Fruit fly (Drosophila melanogaster) whole organism, prepupa: ENCODE measurements around the gene Rrp5.
A peak's percentile ranks its signal among the peaks of the same experiment; 100 is the strongest.

Experiments used
- Blimp-1 ChIP-seq: fragments of 200-800 bp; sonication (Bioruptor generic); optimal IDR thresholded peaks from 3 replicates; lab custom pipeline; 2017; ENCODE audit warnings: missing biosample characterization, missing genetic modification characterization, mild to moderate bottlenecking, moderate library complexity, missing genetic modification reagents
- CG10669 ChIP-seq: fragments of 200-800 bp; sonication (Bioruptor generic); optimal IDR thresholded peaks from 3 replicates; lab custom pipeline; 2018; ENCODE audit warnings: missing biosample characterization, mild to moderate bottlenecking, missing genetic modification characterization, moderate library complexity
- CG11294 ChIP-seq: fragments of 200-800 bp; sonication (Bioruptor generic); IDR thresholded peaks from 2 replicates; pipeline ENCODE4 v1.3.6; 2022; ENCODE audit warnings: missing biosample characterization, missing genetic modification characterization
- CG11762 ChIP-seq: fragments of 200-800 bp; sonication (Bioruptor generic); optimal IDR thresholded peaks from 3 replicates; lab custom pipeline; 2016; ENCODE audit warnings: missing biosample characterization, missing genetic modification characterization; ENCODE audit not compliant: insufficient read depth
- CG11902 ChIP-seq: fragments of 200-800 bp; sonication (Bioruptor generic); optimal IDR thresholded peaks from 3 replicates; lab custom pipeline; 2016; ENCODE audit warnings: missing biosample characterization, missing genetic modification characterization
- CG15336 ChIP-seq: fragments of 200-800 bp; sonication (Bioruptor generic); IDR thresholded peaks from 2 replicates; pipeline ENCODE4 v1.3.6; 2022; ENCODE audit warnings: missing biosample characterization, missing genetic modification characterization
- CG1621 ChIP-seq: fragments of 200-800 bp; sonication (Bioruptor generic); optimal IDR thresholded peaks from 3 replicates; lab custom pipeline; 2018; ENCODE audit warnings: missing biosample characterization, mild to moderate bottlenecking, missing genetic modification characterization
- CG16779 ChIP-seq: fragments of 200-800 bp; sonication (Bioruptor generic); optimal IDR thresholded peaks from 3 replicates; lab custom pipeline; 2017; ENCODE audit warnings: missing biosample characterization, mild to moderate bottlenecking, missing genetic modification characterization
- CG3032 ChIP-seq: fragments of 200-800 bp; optimal IDR thresholded peaks from 2 replicates; lab custom pipeline; 2019; ENCODE audit warnings: missing biosample characterization, mild to moderate bottlenecking, missing genetic modification characterization, moderate library complexity
- CG31627 ChIP-seq: fragments of 200-800 bp; sonication (Bioruptor generic); optimal IDR thresholded peaks from 3 replicates; lab custom pipeline; 2016; ENCODE audit warnings: missing biosample characterization, missing genetic modification characterization
- CG34406 ChIP-seq: fragments of 200-800 bp; sonication (Bioruptor generic); optimal IDR thresholded peaks from 3 replicates; lab custom pipeline; 2016; ENCODE audit warnings: missing biosample characterization, missing genetic modification characterization
- CG4318 ChIP-seq: fragments of 200-800 bp; sonication (Bioruptor generic); optimal IDR thresholded peaks from 3 replicates; lab custom pipeline; 2017; ENCODE audit warnings: missing biosample characterization, mild to moderate bottlenecking, missing genetic modification characterization
- CG6163 ChIP-seq: fragments of 200-800 bp; sonication (Bioruptor generic); IDR thresholded peaks from 3 replicates; pipeline ENCODE4 v1.3.6; 2022; ENCODE audit warnings: missing biosample characterization, missing genetic modification characterization
- CG6276 ChIP-seq: fragments of 200-800 bp; sonication (Bioruptor generic); optimal IDR thresholded peaks from 2 replicates; lab custom pipeline; 2017; ENCODE audit warnings: missing biosample characterization, mild to moderate bottlenecking, missing genetic modification characterization
- CG6792 ChIP-seq: fragments of 200-800 bp; sonication (Bioruptor generic); optimal IDR thresholded peaks from 3 replicates; lab custom pipeline; 2016; ENCODE audit warnings: missing biosample characterization, missing genetic modification characterization
- CG6808 ChIP-seq: fragments of 200-800 bp; sonication (Bioruptor generic); optimal IDR thresholded peaks from 3 replicates; lab custom pipeline; 2017; ENCODE audit warnings: missing biosample characterization, missing genetic modification characterization, mild to moderate bottlenecking, moderate library complexity, missing genetic modification reagents
- CG6854 ChIP-seq: fragments of 200-800 bp; sonication (Bioruptor generic); optimal IDR thresholded peaks from 2 replicates; lab custom pipeline; 2017; ENCODE audit warnings: missing biosample characterization, mild to moderate bottlenecking, missing genetic modification characterization
- CG7368 ChIP-seq: fragments of 200-800 bp; sonication (Bioruptor generic); optimal IDR thresholded peaks from 3 replicates; lab custom pipeline; 2016; ENCODE audit warnings: missing biosample characterization, missing genetic modification characterization
- CG8119 ChIP-seq: fragments of 200-800 bp; sonication (Bioruptor generic); IDR thresholded peaks from 3 replicates; pipeline ENCODE4 v1.3.6; 2022; ENCODE audit warnings: missing biosample characterization, missing genetic modification characterization
- CG8632 ChIP-seq: fragments of 200-800 bp; sonication (Bioruptor generic); optimal IDR thresholded peaks from 3 replicates; lab custom pipeline; 2016; ENCODE audit warnings: missing biosample characterization, missing genetic modification characterization
- CG9139 ChIP-seq: fragments of 200-800 bp; sonication (Bioruptor generic); optimal IDR thresholded peaks from 3 replicates; lab custom pipeline; 2017; ENCODE audit warnings: missing biosample characterization, mild to moderate bottlenecking, missing genetic modification characterization
- Eip75B ChIP-seq: fragments of 200-800 bp; sonication (Bioruptor generic); optimal IDR thresholded peaks from 3 replicates; lab custom pipeline; 2016; ENCODE audit warnings: missing biosample characterization, missing genetic modification characterization
- Eip78C ChIP-seq: fragments of 200-800 bp; sonication (Bioruptor generic); peaks from one replicate; lab custom pipeline; 2016; ENCODE audit warnings: missing biosample characterization, missing genetic modification characterization
- Eip93F ChIP-seq: fragments of 200-800 bp; sonication (Bioruptor generic); optimal IDR thresholded peaks from 2 replicates; lab custom pipeline; 2016; ENCODE audit warnings: missing biosample characterization, mild to moderate bottlenecking, missing genetic modification characterization
- Ets21C ChIP-seq: fragments of 200-800 bp; sonication (Bioruptor generic); optimal IDR thresholded peaks from 3 replicates; lab custom pipeline; 2016; ENCODE audit warnings: missing biosample characterization, missing genetic modification characterization
- Ets96B ChIP-seq: fragments of 200-800 bp; optimal IDR thresholded peaks from 2 replicates; lab custom pipeline; 2019; ENCODE audit warnings: missing biosample characterization, mild to moderate bottlenecking, missing genetic modification characterization, moderate library complexity
- Gug ChIP-seq: fragments of 200-800 bp; sonication (Bioruptor generic); IDR thresholded peaks from 2 replicates; pipeline ENCODE4 v1.3.6; 2022; ENCODE audit warnings: missing biosample characterization, missing genetic modification characterization
- Hr38 ChIP-seq: sonication (Bioruptor generic); optimal IDR thresholded peaks from 2 replicates; lab custom pipeline; 2016; ENCODE audit warnings: missing biosample characterization, missing genetic modification characterization
- Hr39 ChIP-seq: fragments of 200-800 bp; sonication (Bioruptor generic); optimal IDR thresholded peaks from 2 replicates; lab custom pipeline; 2016; ENCODE audit warnings: missing biosample characterization, missing genetic modification characterization
- Hr4 ChIP-seq: fragments of 200-800 bp; sonication (Bioruptor generic); optimal IDR thresholded peaks from 3 replicates; lab custom pipeline; 2016; ENCODE audit warnings: missing biosample characterization, missing genetic modification characterization
- Lpt ChIP-seq: fragments of 200-800 bp; sonication (Bioruptor generic); optimal IDR thresholded peaks from 3 replicates; lab custom pipeline; 2016; ENCODE audit warnings: missing biosample characterization, missing genetic modification characterization
- Met ChIP-seq: fragments of 200-800 bp; sonication (Bioruptor generic); optimal IDR thresholded peaks from 3 replicates; lab custom pipeline; 2016; ENCODE audit warnings: missing biosample characterization, missing genetic modification characterization
- OdsH ChIP-seq: fragments of 200-800 bp; sonication (Bioruptor generic); optimal IDR thresholded peaks from 3 replicates; lab custom pipeline; 2016; ENCODE audit warnings: missing biosample characterization, missing genetic modification characterization
- Smox ChIP-seq: fragments of 200-800 bp; sonication (Bioruptor generic); optimal IDR thresholded peaks from 3 replicates; lab custom pipeline; 2016; ENCODE audit warnings: missing biosample characterization, missing genetic modification characterization
- Sox102F ChIP-seq: fragments of 200-800 bp; sonication (Bioruptor generic); optimal IDR thresholded peaks from 2 replicates; lab custom pipeline; 2016; ENCODE audit warnings: missing biosample characterization, mild to moderate bottlenecking, missing genetic modification characterization
- Sox14 ChIP-seq: fragments of 200-800 bp; sonication (Bioruptor generic); optimal IDR thresholded peaks from 3 replicates; lab custom pipeline; 2016; ENCODE audit warnings: missing biosample characterization, missing genetic modification characterization
- Sox15 ChIP-seq: fragments of 200-800 bp; sonication (Bioruptor generic); optimal IDR thresholded peaks from 3 replicates; lab custom pipeline; 2016; ENCODE audit warnings: missing biosample characterization, missing genetic modification characterization
- achi ChIP-seq: fragments of 200-800 bp; sonication (Bioruptor generic); optimal IDR thresholded peaks from 3 replicates; lab custom pipeline; 2016; ENCODE audit warnings: missing biosample characterization, missing genetic modification characterization
- cyc ChIP-seq: fragments of 200-800 bp; sonication (Bioruptor generic); optimal IDR thresholded peaks from 3 replicates; lab custom pipeline; 2016; ENCODE audit warnings: missing biosample characterization, missing genetic modification characterization
- dac ChIP-seq: fragments of 200-800 bp; sonication (Bioruptor generic); optimal IDR thresholded peaks from 2 replicates; lab custom pipeline; 2017; ENCODE audit warnings: missing biosample characterization, mild to moderate bottlenecking, missing genetic modification characterization
- dsx ChIP-seq: fragments of 200-800 bp; optimal IDR thresholded peaks from 3 replicates; lab custom pipeline; 2019; ENCODE audit warnings: missing biosample characterization, mild to moderate bottlenecking, missing genetic modification characterization, moderate library complexity; ENCODE audit not compliant: poor library complexity, severe bottlenecking
- eg ChIP-seq: fragments of 200-800 bp; sonication (Bioruptor generic); IDR thresholded peaks from 3 replicates; pipeline ENCODE4 v1.3.6; 2022; ENCODE audit warnings: missing biosample characterization, missing genetic modification characterization
- esn ChIP-seq: fragments of 200-800 bp; sonication (Bioruptor generic); optimal IDR thresholded peaks from 2 replicates; lab custom pipeline; 2016; ENCODE audit warnings: missing biosample characterization, mild to moderate bottlenecking, missing genetic modification characterization, moderate library complexity
- fd59A ChIP-seq: fragments of 200-800 bp; sonication (Bioruptor generic); optimal IDR thresholded peaks from 2 replicates; lab custom pipeline; 2017; ENCODE audit warnings: missing biosample characterization, mild to moderate bottlenecking, missing genetic modification characterization, missing genetic modification reagents
- fd85E ChIP-seq: fragments of 200-800 bp; sonication (Bioruptor generic); optimal IDR thresholded peaks from 3 replicates; lab custom pipeline; 2016; ENCODE audit warnings: missing biosample characterization, missing genetic modification characterization
- lz ChIP-seq: fragments of 200-800 bp; sonication (Bioruptor generic); optimal IDR thresholded peaks from 3 replicates; lab custom pipeline; 2016; ENCODE audit warnings: missing biosample characterization, missing genetic modification characterization
- net ChIP-seq: fragments of 200-800 bp; sonication (Bioruptor generic); optimal IDR thresholded peaks from 3 replicates; lab custom pipeline; 2016; ENCODE audit warnings: missing biosample characterization, missing genetic modification characterization
- pdm3 ChIP-seq: fragments of 200-800 bp; sonication (Bioruptor generic); optimal IDR thresholded peaks from 3 replicates; lab custom pipeline; 2016; ENCODE audit warnings: missing biosample characterization, missing genetic modification characterization
- spab ChIP-seq: fragments of 200-800 bp; sonication (Bioruptor generic); optimal IDR thresholded peaks from 2 replicates; lab custom pipeline; 2017; ENCODE audit warnings: missing biosample characterization, mild to moderate bottlenecking, missing genetic modification characterization, missing genetic modification reagents
- ss ChIP-seq, 2 experiments: fragments of 200-800 bp; sonication (Bioruptor generic); optimal IDR thresholded peaks; 2 replicates in 1 of 2; 3 replicates in 1 of 2; lab custom pipeline; 2017 to 2018; ENCODE audit warnings: mild to moderate bottlenecking in 2 of 2, missing biosample characterization in 2 of 2, missing genetic modification characterization in 2 of 2, moderate library complexity in 1 of 2
- svp ChIP-seq: fragments of 200-800 bp; sonication (Bioruptor generic); peaks from one replicate; lab custom pipeline; 2016; ENCODE audit warnings: missing biosample characterization, missing genetic modification characterization
- topi ChIP-seq: fragments of 200-800 bp; sonication (Bioruptor generic); optimal IDR thresholded peaks from 3 replicates; lab custom pipeline; 2016; ENCODE audit warnings: missing biosample characterization, missing genetic modification characterization
- vri ChIP-seq: fragments of 200-800 bp; sonication (Bioruptor generic); optimal IDR thresholded peaks from 3 replicates; lab custom pipeline; 2016; ENCODE audit warnings: missing biosample characterization, mild to moderate bottlenecking, missing genetic modification characterization

The Rrp5 gene

dm6 chr3R:24298534-24298936, 34.6 kb downstream of the Rrp5 start:
- TF ChIP-seq CG6792 (GFP tag; lab: Kevin White, UChicago) = no peak
- TF ChIP-seq CG6163 (GFP tag; lab: Robert Waterston, UW) = no peak; the same call in 2 of the 3 replicates
- TF ChIP-seq CG6276 (GFP tag; lab: Kevin White, UChicago) = no peak
- TF ChIP-seq fd85E (GFP tag; lab: Kevin White, UChicago) = no peak
- no peak for TF ChIP-seq Ets21C (GFP tag; lab: Kevin White, UChicago)
- peak; percentile 45 for TF ChIP-seq achi (GFP tag; lab: Kevin White, UChicago)
- TF ChIP-seq ss (GFP tag; optimal IDR thresholded peaks at IDR 0.05; lab: Kevin White, UChicago) = peak in 1 of 2 experiments; percentile 31
- peak; percentile 34 for TF ChIP-seq vri (GFP tag; lab: Kevin White, UChicago)
- peak; percentile 53 for TF ChIP-seq Smox (GFP tag; lab: Kevin White, UChicago)
- no peak for TF ChIP-seq Blimp-1
- TF ChIP-seq CG34406 (GFP tag; lab: Kevin White, UChicago) = peak; percentile 30
- no peak for TF ChIP-seq Eip93F (GFP tag; lab: Kevin White, UChicago)
- TF ChIP-seq Sox102F (GFP tag; lab: Kevin White, UChicago) = peak; percentile 75
- peak; percentile 24 for TF ChIP-seq Ets96B (tag; lab: Kevin White, UChicago)
- peak; percentile 54 for TF ChIP-seq Met (GFP tag; lab: Kevin White, UChicago)
- TF ChIP-seq CG10669 (GFP tag; lab: Kevin White, UChicago) = peak; percentile 40
- peak; percentile 40 for TF ChIP-seq CG31627 (GFP tag; lab: Kevin White, UChicago)
- TF ChIP-seq CG16779 (tag; lab: Kevin White, UChicago) = no peak
- TF ChIP-seq CG11902 = no peak
- TF ChIP-seq Hr39 (GFP tag; lab: Kevin White, UChicago) = peak; percentile 39
- peak; percentile 14 for TF ChIP-seq Hr4 (GFP tag; lab: Kevin White, UChicago)
- no peak for TF ChIP-seq CG1621 (tag; lab: Kevin White, UChicago)
- peak; percentile 31 for TF ChIP-seq CG6808 (GFP tag; lab: Kevin White, UChicago)
- TF ChIP-seq CG7368 (GFP tag; lab: Kevin White, UChicago) = no peak
- no peak for TF ChIP-seq CG9139
- TF ChIP-seq lz (GFP tag; lab: Kevin White, UChicago) = peak; percentile 34
- no peak for TF ChIP-seq Lpt (GFP tag; lab: Kevin White, UChicago)
- peak; percentile 66 for TF ChIP-seq esn (GFP tag; lab: Kevin White, UChicago)
- TF ChIP-seq Gug (GFP tag; lab: Robert Waterston, UW) = no peak
- TF ChIP-seq OdsH (GFP tag; lab: Kevin White, UChicago) = peak; percentile 39
- TF ChIP-seq Eip75B (GFP tag; lab: Kevin White, UChicago) = no peak
- TF ChIP-seq spab (GFP tag; lab: Kevin White, UChicago) = no peak
- TF ChIP-seq CG11294 (GFP tag; lab: Robert Waterston, UW) = no peak
- TF ChIP-seq topi (GFP tag; lab: Kevin White, UChicago) = peak; percentile 50
- peak; percentile 34 for TF ChIP-seq Sox14 (GFP tag; lab: Kevin White, UChicago)
- peak; percentile 19 for TF ChIP-seq CG3032
- peak; percentile 7 for TF ChIP-seq CG11762 (GFP tag; lab: Kevin White, UChicago)
- no peak for TF ChIP-seq Hr38 (GFP tag; lab: Kevin White, UChicago)
- TF ChIP-seq Sox15 = no peak
- no peak for TF ChIP-seq dsx (GFP tag; lab: Kevin White, UChicago)
- TF ChIP-seq svp (GFP tag; lab: Kevin White, UChicago) = no peak
- TF ChIP-seq cyc = peak; percentile 43
- peak; percentile 84 for TF ChIP-seq Eip78C (GFP tag; lab: Kevin White, UChicago)
- peak; percentile 37 for TF ChIP-seq net
- TF ChIP-seq dac = no peak
- TF ChIP-seq CG15336 (GFP tag; lab: Robert Waterston, UW) = no peak
- no peak for TF ChIP-seq CG8119 (GFP tag; lab: Robert Waterston, UW)
- TF ChIP-seq pdm3 (GFP tag; lab: Kevin White, UChicago) = peak; percentile 32
- TF ChIP-seq eg = no peak
- no peak for TF ChIP-seq CG6854 (GFP tag; lab: Kevin White, UChicago)
- peak; percentile 11 for TF ChIP-seq CG8632
- peak; percentile 2 for TF ChIP-seq fd59A (GFP tag; lab: Kevin White, UChicago)
- TF ChIP-seq CG4318 (GFP tag; lab: Kevin White, UChicago) = peak; percentile 14
